Worm (Caenorhabditis elegans): Measurements from ENCODE around the gene R08F11.1.
A peak's percentile ranks its signal among the peaks of the same experiment; 100 is the strongest.

The R08F11.1 gene

DNA sequence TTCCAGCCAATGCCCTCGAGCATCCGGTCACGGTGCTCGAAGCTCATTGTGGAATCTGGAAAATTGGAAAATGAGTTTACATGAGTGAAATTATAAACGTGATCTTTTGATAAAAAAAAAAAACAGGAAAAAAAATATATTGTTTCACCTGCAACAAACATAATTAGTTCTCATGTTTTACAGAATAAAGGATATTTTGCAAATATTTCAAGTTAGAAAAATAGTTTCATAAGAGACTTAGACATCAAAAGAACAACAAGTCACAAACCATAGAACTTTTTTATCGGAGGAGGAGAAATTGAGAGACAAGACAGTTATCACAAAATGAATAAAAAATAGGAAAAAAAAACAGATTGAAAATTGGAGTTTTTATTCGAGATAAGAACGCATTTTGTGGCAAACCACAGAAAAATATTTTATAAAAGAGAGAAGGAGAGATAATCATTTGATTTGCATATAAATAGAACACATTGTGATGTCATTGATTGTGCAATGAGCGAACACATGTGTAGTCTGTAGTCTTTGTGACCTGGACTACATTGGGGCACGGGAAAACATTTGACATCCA lies at the start of gene R08F11.1:
R08F11.1 (minus strand) TSS at position 51 of the 568 bp plus-strand sequence.
- TF ChIP-seq unc-39 (tag; optimal IDR thresholded peaks at IDR 0.05) (no peak), ztf-4 (tag; optimal IDR thresholded peaks at IDR 0.05) (no peak), elt-1 (tag; optimal IDR thresholded peaks at IDR 0.05) (no peak), elt-2 (tag; optimal IDR thresholded peaks at IDR 0.05) (peak; percentile 92), lin-15B (tag; optimal IDR thresholded peaks at IDR 0.05) (no peak), pqm-1 (tag; optimal IDR thresholded peaks at IDR 0.05) (peak; percentile 42), pha-4 (tag; optimal IDR thresholded peaks at IDR 0.05) (peak; percentile 18)

DNA sequence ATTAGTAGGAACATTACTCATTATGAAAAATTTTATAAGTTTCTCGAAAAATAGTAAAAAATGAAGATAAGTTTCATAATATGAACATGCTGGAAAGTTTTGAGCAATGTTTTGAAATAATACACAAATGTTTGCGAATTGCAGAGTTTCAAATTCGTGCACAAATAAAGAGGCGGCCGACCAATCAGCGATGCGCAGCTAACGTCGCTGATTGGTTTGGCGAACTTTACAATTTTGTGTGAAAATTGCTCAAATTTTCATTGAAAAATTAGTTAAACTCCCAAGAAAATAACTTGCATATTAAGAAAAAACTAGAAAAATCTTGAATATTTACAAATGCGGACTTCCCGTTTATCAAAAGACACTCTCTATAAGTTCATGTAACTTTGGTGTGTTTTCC lies 48.6 kb upstream of the R08F11.1 start:
- TF ChIP-seq lin-39 (tag; optimal IDR thresholded peaks at IDR 0.05) = no peak
- TF ChIP-seq nfya-1 (tag; optimal IDR thresholded peaks at IDR 0.05; ENCODE audit: insufficient read depth) = peak; percentile 55

DNA sequence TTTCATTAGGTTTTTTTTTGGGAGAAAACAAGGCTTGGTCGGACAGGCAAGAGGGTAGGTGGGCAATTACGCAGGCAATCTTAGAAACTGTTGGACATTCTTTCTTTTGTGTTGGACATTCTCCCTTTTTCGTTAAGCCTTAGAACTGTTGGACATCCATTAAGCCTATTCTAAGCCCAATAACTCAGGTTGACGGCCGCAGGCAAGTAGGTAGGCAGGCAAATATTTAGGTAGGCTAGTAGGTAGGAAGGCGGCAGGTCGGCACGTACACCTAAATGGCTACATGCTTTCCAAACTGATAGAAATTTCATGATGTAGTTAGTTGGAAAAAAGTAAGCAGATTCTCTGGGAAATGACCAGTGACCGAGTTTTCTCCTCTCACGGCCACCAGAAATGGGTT lies 48.1 kb upstream of the R08F11.1 start:
- TF ChIP-seq nfya-1 (tag; optimal IDR thresholded peaks at IDR 0.05; ENCODE audit: insufficient read depth) = no peak
- no peak for TF ChIP-seq skn-1 (tag; optimal IDR thresholded peaks at IDR 0.05)

DNA sequence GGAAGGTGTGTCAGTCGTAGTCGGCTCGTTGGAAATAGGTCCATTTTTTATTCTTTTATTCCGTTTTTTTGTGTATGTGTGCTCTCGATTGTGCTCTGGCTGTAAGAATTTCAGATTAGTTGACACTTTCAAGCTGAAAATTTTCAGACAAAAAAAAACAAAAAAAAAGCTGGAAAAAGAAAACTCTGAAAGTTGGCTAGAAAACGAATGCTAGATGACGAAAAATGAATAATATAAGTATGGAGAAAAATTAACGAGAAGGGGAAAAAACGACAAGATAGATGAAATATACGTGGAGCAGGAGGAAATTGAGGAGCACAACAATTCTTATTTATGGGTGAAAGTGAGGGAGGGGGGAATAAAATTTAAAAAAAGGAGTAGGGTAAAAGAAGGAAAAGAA lies 47.6 kb upstream of the R08F11.1 start, which contains the start of gene H10D18.5:
H10D18.5 (minus strand) TSS at position 101 of the 400 bp plus-strand sequence.
- TF ChIP-seq lsy-12 (tag; optimal IDR thresholded peaks at IDR 0.05) = no peak

DNA sequence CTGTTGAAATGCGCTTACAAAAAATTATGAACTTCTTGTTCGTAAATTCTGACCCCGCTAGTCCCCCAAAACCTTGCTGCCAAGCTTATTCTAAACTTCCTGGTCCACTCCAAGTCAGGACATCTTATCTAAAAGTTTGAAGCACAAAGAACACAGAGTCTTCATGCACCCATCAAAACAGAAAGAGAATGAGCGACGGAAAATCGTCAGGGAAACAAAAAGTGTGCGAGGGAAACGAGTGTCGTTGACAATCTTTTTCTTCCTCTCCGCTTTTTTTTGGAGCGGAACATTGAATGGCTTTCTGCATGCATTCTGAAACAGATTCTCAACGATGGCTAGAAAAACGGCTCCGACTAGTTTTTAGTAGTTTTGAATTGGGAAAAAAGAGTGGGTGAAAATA lies 41.2 kb upstream of the R08F11.1 start:
- TF ChIP-seq pha-4 (tag; optimal IDR thresholded peaks at IDR 0.05) (no peak), lin-39 (tag; optimal IDR thresholded peaks at IDR 0.05) (peak; percentile 17)

DNA sequence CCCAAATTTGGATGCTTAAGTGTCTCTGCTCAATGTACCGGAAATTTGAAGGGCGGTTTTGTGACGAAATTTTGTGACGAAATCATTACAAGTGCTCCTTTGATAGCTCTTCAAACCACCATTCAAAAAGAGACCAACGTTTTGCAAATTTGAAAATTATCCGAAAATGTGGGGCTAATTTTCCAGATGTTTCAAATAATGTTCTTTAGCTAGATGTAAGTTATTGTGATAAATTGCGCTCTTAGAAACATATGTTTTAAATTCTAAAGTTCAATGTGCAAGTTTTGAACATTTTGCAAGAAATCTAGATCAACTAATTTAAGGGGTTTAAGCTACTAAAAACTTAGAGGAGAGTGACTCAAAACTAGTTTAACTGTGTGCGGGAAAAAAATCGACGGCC lies 36.9 kb upstream of the R08F11.1 start:
- no peak for TF ChIP-seq unc-39 (tag; optimal IDR thresholded peaks at IDR 0.05)
- TF ChIP-seq ztf-11 (tag; optimal IDR thresholded peaks at IDR 0.05) = no peak
- TF ChIP-seq pqm-1 (tag; optimal IDR thresholded peaks at IDR 0.05) = no peak
- no peak for TF ChIP-seq egl-5 (tag; optimal IDR thresholded peaks at IDR 0.05)
- TF ChIP-seq nhr-43 (tag; optimal IDR thresholded peaks at IDR 0.05; ENCODE audit: poor library complexity, severe bottlenecking) = no peak
- no peak for TF ChIP-seq egl-27 (tag; optimal IDR thresholded peaks at IDR 0.05)
- no peak for TF ChIP-seq zag-1 (tag; optimal IDR thresholded peaks at IDR 0.05)
- no peak for TF ChIP-seq nhr-25 (tag; optimal IDR thresholded peaks at IDR 0.05)
- no peak for TF ChIP-seq R02D3.7 (tag; optimal IDR thresholded peaks at IDR 0.05)
- TF ChIP-seq hmg-11 (tag; optimal IDR thresholded peaks at IDR 0.05) = no peak
- TF ChIP-seq lsy-12 (tag; optimal IDR thresholded peaks at IDR 0.05) = no peak
- no peak for TF ChIP-seq nhr-76 (tag; optimal IDR thresholded peaks at IDR 0.05)
- no peak for TF ChIP-seq mdl-1 (tag; optimal IDR thresholded peaks at IDR 0.05)
- TF ChIP-seq ztf-4 (tag; optimal IDR thresholded peaks at IDR 0.05) = no peak
- no peak for TF ChIP-seq nhr-67 (tag; optimal IDR thresholded peaks at IDR 0.05)
- TF ChIP-seq sea-2 (GFP tag; optimal IDR thresholded peaks at IDR 0.05) = no peak
- no peak for TF ChIP-seq elt-1 (tag; optimal IDR thresholded peaks at IDR 0.05)
- no peak for TF ChIP-seq ceh-82 (tag; optimal IDR thresholded peaks at IDR 0.05)
- no peak for TF ChIP-seq ceh-28 (tag; optimal IDR thresholded peaks at IDR 0.05)

DNA sequence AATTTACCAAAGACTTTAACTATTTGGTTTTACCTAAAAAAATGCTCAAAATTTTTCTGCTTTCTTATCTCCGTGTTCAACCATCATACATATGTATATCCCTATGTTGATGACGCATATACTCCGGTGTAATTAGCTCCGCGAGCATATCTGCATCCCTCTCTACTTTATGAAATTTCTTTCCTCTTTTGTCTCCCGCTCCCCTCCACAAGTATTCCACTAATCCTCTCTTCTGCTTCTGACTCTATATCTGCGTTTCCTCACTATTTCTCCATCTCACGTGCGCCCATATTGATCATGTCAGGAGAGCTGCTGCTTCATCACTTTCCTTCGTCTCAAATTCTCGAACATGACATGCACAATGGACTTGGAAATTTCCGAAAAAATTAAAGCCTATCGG lies 30.9 kb upstream of the R08F11.1 start, which contains the start of gene H10D18.1:
H10D18.1 (plus strand) TSS at position 277 of the 400 bp plus-strand sequence.
- TF ChIP-seq nhr-237 (tag; optimal IDR thresholded peaks at IDR 0.05) (no peak), nfya-1 (tag; optimal IDR thresholded peaks at IDR 0.05; ENCODE audit: insufficient read depth) (peak; percentile 33)

DNA sequence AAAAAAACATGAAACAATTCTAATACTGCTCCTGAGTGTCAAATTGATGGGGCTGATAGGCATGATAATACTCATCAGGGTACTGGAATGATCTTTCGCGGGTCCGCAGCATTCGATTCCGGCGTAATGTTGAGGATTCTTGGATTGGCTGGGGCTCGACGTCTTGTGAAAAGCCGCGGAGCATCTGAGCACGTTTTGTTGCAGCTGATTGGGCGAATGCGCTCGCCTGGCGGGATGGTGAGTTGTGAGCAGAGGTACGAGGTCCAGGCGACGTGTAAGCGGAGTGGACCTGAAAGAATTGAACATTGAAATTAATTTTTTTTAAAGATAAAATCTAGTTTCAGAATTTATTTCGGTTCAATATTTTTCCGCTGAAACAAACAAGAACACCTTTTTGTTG lies 30.0 kb upstream of the R08F11.1 start:
- TF ChIP-seq skn-1 (tag; optimal IDR thresholded peaks at IDR 0.05) = no peak

DNA sequence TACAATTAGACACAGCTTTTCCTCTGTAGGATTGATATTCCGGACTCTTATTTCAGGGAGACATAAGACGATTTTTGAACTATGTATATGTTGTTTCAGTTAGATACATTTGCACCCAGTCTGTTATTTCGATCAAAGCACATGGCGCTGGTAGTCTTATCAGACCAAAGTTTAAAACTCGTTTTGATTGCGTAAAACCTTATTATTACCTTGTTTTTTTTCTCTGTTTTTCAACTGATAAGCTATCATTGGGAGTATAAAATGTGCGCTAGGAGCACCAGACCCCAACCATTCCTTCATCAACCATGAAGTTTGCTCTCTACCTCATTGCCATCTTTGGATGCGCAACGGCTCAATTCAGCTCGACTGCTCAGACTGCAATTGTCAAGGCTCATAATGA lies 28.3 kb upstream of the R08F11.1 start, which contains the start of gene scl-12:
scl-12 (plus strand) TSS at position 301 of the 400 bp plus-strand sequence.
- TF ChIP-seq pqm-1 (tag; optimal IDR thresholded peaks at IDR 0.05) = peak; percentile 47
- TF ChIP-seq nhr-67 (tag; optimal IDR thresholded peaks at IDR 0.05) = no peak

Data from whole organism, L3 larva.